Fruit fly (Drosophila melanogaster): Measurements from ENCODE around the gene ovo.

Gene ovo

DNA sequence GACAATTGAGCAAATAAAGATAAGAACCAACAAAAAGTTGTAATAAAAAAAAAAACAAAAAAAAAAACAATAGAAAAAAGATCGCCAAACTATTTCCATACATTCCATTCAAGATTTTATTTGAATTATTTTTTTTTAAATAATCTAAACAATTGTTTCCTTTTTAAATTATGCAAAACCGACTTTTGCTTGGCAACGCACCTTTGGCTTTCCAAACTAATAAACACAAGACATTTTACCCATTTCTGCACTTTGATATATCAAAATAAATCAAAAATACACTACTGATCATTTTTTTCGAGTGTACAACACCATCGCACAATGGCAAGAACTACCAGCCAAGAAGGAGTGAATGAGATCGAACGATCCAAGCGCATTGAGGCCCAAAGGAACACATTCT, 2.9 kb upstream of the ovo start (continued):
- TF ChIP-seq fd59A (GFP tag; optimal IDR thresholded peaks at IDR 0.05) (peak; percentile 66), CG15336 (GFP tag; IDR thresholded peaks at IDR 0.05) (peak; percentile 59), dsx (GFP tag; optimal IDR thresholded peaks at IDR 0.05; ENCODE audit: poor library complexity, severe bottlenecking) (peak; percentile 1), Smox (GFP tag; optimal IDR thresholded peaks at IDR 0.05) (peak; percentile 89), Blimp-1 (GFP tag; optimal IDR thresholded peaks at IDR 0.05) (peak; percentile 28), CG10631 (GFP tag; optimal IDR thresholded peaks at IDR 0.05) (peak; percentile 86), CG11902 (GFP tag; optimal IDR thresholded peaks at IDR 0.05) (peak; percentile 29), CG6792 (GFP tag; optimal IDR thresholded peaks at IDR 0.05) (peak; percentile 72), Lpt (GFP tag; optimal IDR thresholded peaks at IDR 0.05) (peak; percentile 67), ss (GFP tag; optimal IDR thresholded peaks at IDR 0.05) (no peak), net (GFP tag; optimal IDR thresholded peaks at IDR 0.05) (peak; percentile 67), fkh (GFP tag; optimal IDR thresholded peaks at IDR 0.05) (no peak), lz (GFP tag; optimal IDR thresholded peaks at IDR 0.05) (peak; percentile 86), eg (GFP tag; IDR thresholded peaks at IDR 0.05) (no peak), cyc (GFP tag; optimal IDR thresholded peaks at IDR 0.05) (peak; percentile 78), CG16779 (tag; optimal IDR thresholded peaks at IDR 0.05) (no peak), Hr4 (GFP tag; optimal IDR thresholded peaks at IDR 0.05) (no peak), CG6163 (GFP tag; IDR thresholded peaks at IDR 0.05) (peak; percentile 62; the same call in 2 of the 3 replicates), CG10669 (GFP tag; optimal IDR thresholded peaks at IDR 0.05) (peak; percentile 65), CG11762 (GFP tag; optimal IDR thresholded peaks at IDR 0.05; ENCODE audit: insufficient read depth) (peak; percentile 48), CG3032 (tag; optimal IDR thresholded peaks at IDR 0.05) (peak; percentile 80), achi (GFP tag; optimal IDR thresholded peaks at IDR 0.05) (peak; percentile 84), acj6 (GFP tag; optimal IDR thresholded peaks at IDR 0.05) (peak; percentile 83), Sox14 (GFP tag; optimal IDR thresholded peaks at IDR 0.05) (peak; percentile 86), vri (GFP tag; optimal IDR thresholded peaks at IDR 0.05) (peak; percentile 78)

DNA sequence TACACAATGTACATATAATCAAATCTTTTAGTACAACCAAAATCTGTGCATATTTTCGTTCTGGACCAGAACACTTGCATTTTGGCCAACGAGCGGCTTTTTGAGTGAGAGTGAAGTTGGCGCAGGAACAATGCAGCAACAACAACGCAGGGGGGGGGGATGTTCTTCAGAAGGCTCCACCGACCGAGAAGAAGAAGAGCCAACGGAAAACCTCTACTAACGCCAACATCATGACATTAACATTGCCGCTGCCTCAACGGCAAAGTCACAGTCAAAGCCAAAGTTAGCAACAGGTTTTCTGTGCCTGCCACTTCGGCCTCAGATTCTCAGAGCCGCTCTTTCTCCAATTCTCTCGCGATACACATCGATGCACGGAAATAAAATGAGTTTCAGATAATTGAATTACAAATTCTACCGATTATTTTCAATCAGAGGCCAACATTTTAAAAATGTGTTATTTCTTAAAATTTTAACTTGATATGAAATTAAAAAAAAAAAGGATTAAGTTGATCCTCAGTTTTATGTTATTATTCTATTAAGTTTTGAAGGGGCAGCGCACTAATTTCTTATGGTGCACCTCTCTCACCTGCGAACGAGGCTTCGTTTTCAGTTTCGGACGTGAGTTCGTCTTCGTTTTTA, 1.7 kb upstream of the ovo start:
- TF ChIP-seq Hr38 (GFP tag; optimal IDR thresholded peaks at IDR 0.05) = no peak
- TF ChIP-seq Hr39 (GFP tag; optimal IDR thresholded peaks at IDR 0.05) = peak; percentile 88
- TF ChIP-seq CG7368 (GFP tag; optimal IDR thresholded peaks at IDR 0.05) = peak; percentile 87
- peak; percentile 77 for TF ChIP-seq CG16779 (tag; optimal IDR thresholded peaks at IDR 0.05)
- TF ChIP-seq CG10669 (GFP tag; optimal IDR thresholded peaks at IDR 0.05) = peak; percentile 88
- peak; percentile 89 for TF ChIP-seq Blimp-1 (GFP tag; optimal IDR thresholded peaks at IDR 0.05)
- TF ChIP-seq CG11902 (GFP tag; optimal IDR thresholded peaks at IDR 0.05) = peak; percentile 79
- peak; percentile 43 to 81 for TF ChIP-seq salr (GFP tag; optimal IDR thresholded peaks at IDR 0.05)
- peak; percentile 87 for TF ChIP-seq CG6808 (GFP tag; optimal IDR thresholded peaks at IDR 0.05)
- TF ChIP-seq Met (GFP tag; optimal IDR thresholded peaks at IDR 0.05) = peak; percentile 95
- TF ChIP-seq eg (GFP tag; IDR thresholded peaks at IDR 0.05) = peak; percentile 87
- TF ChIP-seq CG15336 (GFP tag; IDR thresholded peaks at IDR 0.05) = peak; percentile 94
- peak; percentile 83 for TF ChIP-seq vri (GFP tag; optimal IDR thresholded peaks at IDR 0.05)
- peak; percentile 77 for TF ChIP-seq CG4318 (GFP tag; optimal IDR thresholded peaks at IDR 0.05)
- peak; percentile 84 for TF ChIP-seq CG6854 (GFP tag; optimal IDR thresholded peaks at IDR 0.05)
- TF ChIP-seq achi (GFP tag; optimal IDR thresholded peaks at IDR 0.05) = peak; percentile 91
- peak; percentile 83 for TF ChIP-seq Lpt (GFP tag; optimal IDR thresholded peaks at IDR 0.05)
- TF ChIP-seq Gug (GFP tag; IDR thresholded peaks at IDR 0.05) = peak; percentile 85
- peak; percentile 84 for TF ChIP-seq fd59A (GFP tag; optimal IDR thresholded peaks at IDR 0.05)
- peak; percentile 83 for TF ChIP-seq spab (GFP tag; optimal IDR thresholded peaks at IDR 0.05)
- peak; percentile 83 for TF ChIP-seq CG8319 (GFP tag; optimal IDR thresholded peaks at IDR 0.05)
- TF ChIP-seq CG6163 (GFP tag; IDR thresholded peaks at IDR 0.05) = peak; percentile 91
- TF ChIP-seq CG10631 (GFP tag; optimal IDR thresholded peaks at IDR 0.05) = peak; percentile 87
- peak; percentile 78 for TF ChIP-seq CG9139 (GFP tag; optimal IDR thresholded peaks at IDR 0.05)
- peak; percentile 89 for TF ChIP-seq CG11762 (GFP tag; optimal IDR thresholded peaks at IDR 0.05; ENCODE audit: insufficient read depth)
- TF ChIP-seq CG32006 (GFP tag; optimal IDR thresholded peaks at IDR 0.05) = peak; percentile 92
- peak; percentile 85 for TF ChIP-seq Eip93F (GFP tag; optimal IDR thresholded peaks at IDR 0.05)
- peak; percentile 90 for TF ChIP-seq net (GFP tag; optimal IDR thresholded peaks at IDR 0.05)
- TF ChIP-seq CG8119 (GFP tag; IDR thresholded peaks at IDR 0.05) = peak; percentile 93
- TF ChIP-seq lz (GFP tag; optimal IDR thresholded peaks at IDR 0.05) = peak; percentile 93
- peak; percentile 90 for TF ChIP-seq Sox14 (GFP tag; optimal IDR thresholded peaks at IDR 0.05)
- peak; percentile 82 to 90 for TF ChIP-seq ss (GFP tag; optimal IDR thresholded peaks at IDR 0.05)
- TF ChIP-seq cyc (GFP tag; optimal IDR thresholded peaks at IDR 0.05) = peak; percentile 89
- peak; percentile 97 for TF ChIP-seq Eip78C (GFP tag)
- TF ChIP-seq fkh (GFP tag; optimal IDR thresholded peaks at IDR 0.05) = no peak
- peak; percentile 94 for TF ChIP-seq topi (GFP tag; optimal IDR thresholded peaks at IDR 0.05)
- peak; percentile 96 for TF ChIP-seq svp (GFP tag)
- TF ChIP-seq Sox15 (GFP tag; optimal IDR thresholded peaks at IDR 0.05) = peak; percentile 77
- peak; percentile 92 for TF ChIP-seq CG6792 (GFP tag; optimal IDR thresholded peaks at IDR 0.05)
- peak; percentile 84 for TF ChIP-seq Ets21C (GFP tag; optimal IDR thresholded peaks at IDR 0.05)

Measured in whole organism, prepupa.